Worm (Caenorhabditis elegans) whole organism, late embryonic: ENCODE measurements around the gene C39B5.5.

Experiments used
- fax-1 ChIP-seq: sonication (generic microtip); optimal IDR thresholded peaks from 2 replicates; lab custom pipeline; 2016; ENCODE audit warnings: missing genotype, missing genetic modification characterization, missing compliant biosample characterization
- pha-4 ChIP-seq: fragments of 150-350 bp; optimal IDR thresholded peaks from 2 replicates; lab custom pipeline; 2018; ENCODE audit warnings: missing biosample characterization, missing genetic modification reagents, missing genetic modification characterization
- pqm-1 ChIP-seq: sonication (generic microtip); optimal IDR thresholded peaks from 2 replicates; lab custom pipeline; 2016; ENCODE audit warnings: missing genetic modification characterization, missing compliant biosample characterization
- rnt-1 ChIP-seq: sonication (generic microtip); optimal IDR thresholded peaks from 2 replicates; lab custom pipeline; 2016; ENCODE audit warnings: missing genetic modification characterization, missing compliant biosample characterization
- sox-4 ChIP-seq: sonication (generic microtip); optimal IDR thresholded peaks from 2 replicates; lab custom pipeline; 2017; ENCODE audit warnings: mild to moderate bottlenecking, missing genetic modification characterization, inconsistent platforms, missing compliant biosample characterization
- unc-55 ChIP-seq: sonication (generic microtip); optimal IDR thresholded peaks from 2 replicates; lab custom pipeline; 2017; ENCODE audit warnings: missing biosample characterization, missing genetic modification reagents, missing genetic modification characterization

DNA sequence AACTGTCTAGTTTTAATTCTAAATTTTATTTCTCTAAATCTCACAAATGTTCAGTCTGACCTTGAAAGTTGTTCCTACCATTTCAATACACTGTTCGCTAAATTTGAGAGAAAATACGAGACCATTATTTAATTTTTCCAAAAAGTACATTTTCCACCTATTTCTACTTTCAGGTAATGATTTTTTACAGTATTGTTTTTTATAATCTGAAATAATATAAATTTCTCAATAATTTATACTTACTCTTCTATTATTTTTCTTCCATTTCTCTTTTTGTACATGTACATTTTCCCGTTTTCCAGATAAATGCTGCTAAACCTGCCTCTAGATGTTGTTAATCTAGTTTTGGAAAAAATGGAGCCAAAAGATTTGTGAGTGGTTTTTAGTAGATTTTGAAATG, 19.4 kb downstream of the C39B5.5 start, which contains the start of gene fbxa-62:
- TF ChIP-seq fax-1 = no peak
- TF ChIP-seq rnt-1 (tag; lab: Kevin White, UChicago) = no peak
- no peak for TF ChIP-seq pqm-1 (tag; lab: Kevin White, UChicago)
- no peak for TF ChIP-seq pha-4 (tag; lab: Kevin White, UChicago)
- TF ChIP-seq unc-55 (GFP tag; lab: Kevin White, UChicago) = no peak
- TF ChIP-seq sox-4 (tag; lab: Kevin White, UChicago) = no peak
